Worm (Caenorhabditis elegans) whole organism, dauer: ENCODE results near the gene mex-5.

Experiments
- unc-62 ChIP-seq: sonication (generic microtip); optimal IDR thresholded peaks from 2 replicates; lab custom pipeline; 2017; ENCODE audit warnings: missing biosample characterization, missing genetic modification reagents, missing genetic modification characterization

mex-5 gene

DNA sequence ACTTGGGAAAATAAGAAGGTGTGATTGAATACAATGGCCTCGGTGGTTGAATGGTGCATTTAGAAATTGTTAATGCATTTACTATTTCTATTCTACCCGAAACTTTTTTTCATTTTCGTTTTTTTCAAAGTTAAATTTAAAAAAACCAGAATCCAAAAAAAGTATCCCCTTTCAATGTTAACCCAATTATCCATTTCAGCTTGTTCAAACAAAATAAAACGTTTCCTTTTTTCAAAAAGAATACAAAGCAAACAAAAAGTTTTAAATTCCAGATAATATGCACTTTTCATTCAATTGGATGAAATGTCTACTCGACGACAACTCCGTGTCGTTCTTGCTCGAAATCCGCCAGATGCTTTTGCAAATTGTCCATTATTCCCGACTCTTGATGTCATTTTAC, 11.0 kb upstream of the mex-5 start, which contains the start of gene W02A2.5:
Gene W02A2.5, plus strand, starts transcription at position 301 of the 400 bp plus-strand sequence.
- TF ChIP-seq unc-62 (GFP tag; lab: Kevin White, UChicago), result no peak

DNA sequence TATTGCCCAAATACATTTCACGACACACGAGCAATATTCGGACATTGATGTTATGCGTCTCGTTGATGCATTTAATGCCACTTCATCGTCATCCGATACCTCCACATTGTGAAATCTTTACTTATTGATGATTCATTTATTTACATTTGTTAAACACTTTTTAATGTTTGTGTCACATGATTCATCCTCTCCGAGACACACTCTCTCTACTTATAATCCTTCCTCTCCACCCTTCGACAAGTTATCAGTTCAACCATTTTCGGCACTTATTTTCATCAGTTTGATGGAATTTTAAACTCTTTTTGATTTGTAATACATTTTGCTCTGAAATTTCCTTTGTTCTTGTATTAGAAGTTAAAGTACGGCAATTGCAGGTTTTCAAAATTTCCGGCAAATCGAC, 7.4 kb upstream of the mex-5 start:
- TF ChIP-seq unc-62 (GFP tag; lab: Kevin White, UChicago), result no peak

DNA sequence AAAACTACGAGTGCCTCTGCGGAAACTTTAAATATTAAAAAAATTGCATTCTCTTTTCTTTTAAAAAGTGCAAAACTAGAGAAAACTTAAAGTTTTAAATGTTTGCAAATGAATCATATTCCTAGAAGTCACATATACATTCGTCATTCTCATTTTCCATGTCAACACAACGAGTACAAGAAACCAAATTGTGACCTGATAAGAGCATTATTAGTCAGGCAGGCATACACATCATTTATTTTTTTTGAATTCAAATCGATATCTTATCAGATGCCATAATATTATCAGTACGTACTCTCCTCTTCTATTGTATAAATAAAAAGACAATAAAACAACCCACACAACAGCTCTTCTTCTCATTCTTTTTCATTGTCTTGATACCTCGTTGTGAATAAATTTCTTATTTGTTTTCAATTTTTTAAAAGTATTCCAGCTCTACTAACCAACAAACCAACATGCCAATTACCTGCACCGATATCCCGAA, 6.2 kb upstream of the mex-5 start, which contains the start of gene W02A2.9:
Gene W02A2.9, plus strand, starts transcription at position 434 of the 484 bp plus-strand sequence.
- TF ChIP-seq unc-62 (GFP tag; lab: Kevin White, UChicago), result no peak

DNA sequence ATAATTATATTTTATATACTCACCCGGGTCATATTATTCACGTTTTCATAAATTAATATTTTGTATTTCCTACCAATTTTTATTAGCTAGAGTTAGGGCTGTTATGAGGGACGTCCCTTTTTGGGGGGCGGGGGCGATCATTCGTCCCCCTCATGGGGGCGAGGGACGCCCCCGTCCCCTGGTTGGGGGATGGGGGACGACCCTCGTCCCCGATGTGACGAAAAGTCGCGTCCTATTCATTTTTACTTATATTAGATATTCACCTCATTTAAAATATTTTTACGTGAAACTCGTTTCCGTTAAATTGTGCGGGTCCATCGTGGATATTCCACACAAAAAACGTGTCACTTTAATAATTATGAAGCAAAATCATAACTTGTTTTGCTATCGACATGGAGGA, 4.9 kb upstream of the mex-5 start, which contains the start of gene W02A2.12:
Gene W02A2.12, minus strand, starts transcription at position 240 of the 400 bp plus-strand sequence.
- TF ChIP-seq unc-62 (GFP tag; lab: Kevin White, UChicago), result no peak

DNA sequence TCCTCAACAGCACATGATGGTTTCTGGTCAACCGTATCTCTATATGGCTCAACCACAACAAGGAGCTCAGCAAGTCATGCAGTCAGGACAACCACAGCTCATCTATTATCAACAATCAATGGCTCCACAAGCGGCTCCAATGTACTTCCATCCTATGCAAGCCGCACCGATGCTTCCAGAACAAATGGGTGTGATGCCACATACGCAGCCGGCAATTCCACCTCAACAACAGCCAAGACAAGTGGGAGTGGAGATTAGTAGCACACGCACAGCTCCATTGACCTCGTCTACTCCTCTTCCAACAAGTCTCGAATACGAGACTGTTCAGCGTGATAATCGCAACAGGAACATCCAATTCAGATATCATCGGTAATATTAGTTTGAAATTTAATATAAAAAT, 521 bp downstream of the mex-5 start:
- no peak for TF ChIP-seq unc-62 (GFP tag; lab: Kevin White, UChicago)

DNA sequence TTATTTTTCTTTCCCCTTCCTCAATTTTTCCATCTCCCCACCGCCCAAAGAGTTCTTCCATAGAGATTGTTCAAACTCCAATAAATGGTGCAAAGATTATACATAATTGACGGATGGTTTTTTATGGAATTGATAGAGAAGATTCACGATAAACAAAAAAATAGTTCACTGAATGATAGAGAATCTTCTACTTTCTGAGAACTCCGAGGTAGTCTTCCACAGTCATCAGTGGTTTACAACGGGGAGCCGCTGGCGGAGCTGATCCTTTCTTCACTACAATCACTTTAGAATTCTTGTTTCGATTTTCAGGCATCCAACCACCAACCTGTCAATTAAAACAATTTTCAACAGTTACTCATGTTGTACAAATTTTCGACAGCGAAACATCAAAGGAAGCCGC, 2.5 kb downstream of the mex-5 start:
- TF ChIP-seq unc-62 (GFP tag; lab: Kevin White, UChicago), result no peak

DNA sequence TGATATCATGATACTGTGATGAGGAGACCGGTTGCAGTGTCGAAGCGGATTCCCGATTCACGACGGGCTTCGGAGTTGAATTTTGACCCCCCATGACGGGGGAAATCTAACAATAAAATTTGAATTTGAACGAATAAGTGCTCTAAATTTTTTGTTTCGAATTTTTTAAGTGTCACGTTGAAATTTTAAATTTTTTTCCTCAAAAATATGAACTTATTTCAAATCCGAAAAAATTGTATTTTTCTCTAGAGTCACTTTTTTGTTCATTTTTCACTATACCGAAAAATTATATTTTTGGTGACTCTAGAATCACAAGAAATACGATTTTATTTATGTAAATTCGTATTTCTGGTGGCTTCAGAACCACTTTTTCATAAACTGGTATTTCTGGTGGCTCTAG, 5.0 kb downstream of the mex-5 start, which contains the start of gene W02A2.8:
Gene W02A2.8, minus strand, starts transcription at position 101 of the 400 bp plus-strand sequence.
- TF ChIP-seq unc-62 (GFP tag; lab: Kevin White, UChicago), result no peak

DNA sequence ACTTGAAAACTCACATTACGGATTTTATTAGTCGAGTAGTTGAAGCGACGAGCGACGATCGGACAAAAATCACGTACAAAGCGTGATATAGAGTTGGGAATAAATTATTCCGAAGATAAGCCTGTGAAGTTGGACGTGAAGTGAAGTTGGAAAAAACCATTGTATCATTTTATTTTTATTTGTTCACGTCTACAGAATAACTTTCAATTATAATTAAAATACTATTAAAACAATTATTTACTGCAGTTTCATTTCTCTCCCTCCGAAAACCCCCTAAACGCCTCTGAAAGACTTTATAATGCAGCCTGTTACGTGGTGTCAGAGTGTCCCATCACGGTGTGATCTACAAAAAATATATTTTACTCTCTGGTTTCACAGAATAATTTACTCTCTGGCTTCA, 6.6 kb downstream of the mex-5 start, which contains the start of gene Y62E10A.3:
Gene Y62E10A.3, minus strand, starts transcription at position 101 of the 400 bp plus-strand sequence.
- TF ChIP-seq unc-62 (GFP tag; lab: Kevin White, UChicago), result no peak

DNA sequence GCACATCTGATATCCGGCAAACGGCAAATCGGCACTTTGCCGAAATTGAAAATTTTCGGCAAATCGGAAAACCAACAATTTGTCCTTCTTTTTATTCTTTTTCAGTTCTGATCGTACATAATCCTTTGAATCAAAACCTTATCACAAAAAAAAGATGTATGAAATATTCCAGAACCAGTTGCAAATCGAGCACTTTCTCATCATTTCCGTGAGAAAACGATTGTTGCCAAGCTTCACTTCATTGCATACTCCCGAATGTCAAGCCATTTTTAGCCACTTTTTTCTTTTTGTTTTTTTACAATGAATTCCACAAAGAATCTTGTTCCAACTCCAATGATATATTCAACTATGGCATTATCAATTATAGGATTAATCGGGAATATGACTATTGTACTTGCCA, 11.3 kb downstream of the mex-5 start, which contains the start of gene srsx-25:
Gene srsx-25, plus strand, starts transcription at position 301 of the 400 bp plus-strand sequence.
- no peak for TF ChIP-seq unc-62 (GFP tag; lab: Kevin White, UChicago)

DNA sequence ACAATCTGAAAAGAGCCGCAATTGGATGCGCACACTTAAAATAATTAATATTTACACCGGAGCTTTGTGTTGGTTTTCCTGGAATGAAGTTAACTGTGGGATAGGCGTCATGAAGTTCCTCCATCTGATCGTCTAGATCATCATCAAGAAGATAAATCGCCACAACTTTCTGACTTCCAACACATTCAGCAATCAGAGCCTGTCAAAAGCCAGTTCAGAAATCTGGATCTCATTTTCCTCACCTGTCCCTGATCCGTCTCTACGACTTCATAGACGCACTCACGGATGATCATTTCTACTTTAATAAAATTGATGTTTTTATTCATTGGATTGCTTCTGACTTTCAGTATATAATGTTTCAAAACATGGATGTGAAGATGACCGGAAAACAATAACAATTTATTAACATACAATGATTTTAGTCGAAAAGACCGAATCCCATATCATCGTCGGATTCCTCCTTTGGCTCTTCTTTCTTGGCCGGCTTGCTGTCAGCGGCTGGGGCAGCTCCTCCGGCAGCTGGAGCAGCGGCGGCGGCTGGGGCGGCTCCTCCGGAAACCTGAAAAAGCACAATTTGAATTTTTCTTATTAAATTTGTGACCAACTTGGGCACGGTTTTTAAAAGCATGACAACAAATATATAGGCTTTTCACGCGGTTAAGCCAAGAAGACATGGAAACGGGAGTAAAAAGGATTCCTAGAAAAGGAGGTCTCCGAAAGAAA, 15.8 kb downstream of the mex-5 start, which contains the start of gene agt-1:
Gene agt-1, minus strand, starts transcription at position 293 of the 723 bp plus-strand sequence.
- no peak for TF ChIP-seq unc-62 (GFP tag; lab: Kevin White, UChicago)

DNA sequence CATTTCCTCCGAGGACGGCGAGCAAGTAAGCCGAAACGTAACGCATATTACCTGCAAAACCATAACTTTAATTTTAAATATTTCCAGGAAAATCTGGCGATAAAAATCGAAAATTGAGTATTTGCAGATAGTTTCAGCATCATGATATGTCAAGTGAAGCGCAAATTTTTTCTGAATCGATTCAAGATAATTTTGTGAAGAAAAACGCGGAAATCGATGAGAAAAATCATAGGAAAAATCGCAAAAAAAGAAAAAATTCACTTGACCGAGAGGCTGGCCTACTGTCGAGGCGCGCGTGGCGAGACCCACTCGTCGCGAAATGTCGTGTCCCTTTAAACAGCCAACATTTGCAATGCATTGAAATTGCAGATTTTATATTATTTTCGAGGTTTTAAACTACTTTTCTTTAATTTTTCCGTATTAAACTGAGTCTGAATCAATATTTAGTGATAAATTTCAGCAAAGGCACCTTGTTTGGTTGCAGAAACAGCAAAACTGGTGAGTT, 16.8 kb downstream of the mex-5 start, which contains the start of the genes rla-2, popl-7 and Y62E10A.24:
Gene rla-2, minus strand, starts transcription at position 51 of the 505 bp plus-strand sequence.
Gene popl-7, plus strand, starts transcription at position 455 of the 505 bp plus-strand sequence.
Gene Y62E10A.24, plus strand, starts transcription at position 476 of the 505 bp plus-strand sequence.
- no peak for TF ChIP-seq unc-62 (GFP tag; lab: Kevin White, UChicago)

DNA sequence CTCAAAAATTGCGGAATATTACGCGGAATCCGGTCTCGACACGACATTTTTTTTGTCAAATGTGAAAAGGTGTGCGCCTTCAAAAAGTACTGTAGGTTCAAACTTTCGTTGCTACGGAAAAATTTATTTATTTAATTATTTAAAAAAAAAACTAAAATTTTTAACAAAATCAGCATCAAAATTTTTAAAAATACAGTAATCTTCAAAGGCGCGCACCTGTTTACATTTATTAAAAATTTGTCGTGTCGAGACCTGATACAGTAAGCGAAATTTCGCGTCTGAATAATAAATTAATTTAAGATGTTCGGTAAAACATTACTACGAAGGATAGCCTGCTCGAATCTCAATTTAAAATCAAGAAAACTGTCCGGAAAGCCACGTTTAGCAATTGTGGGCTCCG, 18.2 kb downstream of the mex-5 start, which contains the start of gene Y62E10A.6:
Gene Y62E10A.6, plus strand, starts transcription at position 301 of the 400 bp plus-strand sequence.
- no peak for TF ChIP-seq unc-62 (GFP tag; lab: Kevin White, UChicago)

DNA sequence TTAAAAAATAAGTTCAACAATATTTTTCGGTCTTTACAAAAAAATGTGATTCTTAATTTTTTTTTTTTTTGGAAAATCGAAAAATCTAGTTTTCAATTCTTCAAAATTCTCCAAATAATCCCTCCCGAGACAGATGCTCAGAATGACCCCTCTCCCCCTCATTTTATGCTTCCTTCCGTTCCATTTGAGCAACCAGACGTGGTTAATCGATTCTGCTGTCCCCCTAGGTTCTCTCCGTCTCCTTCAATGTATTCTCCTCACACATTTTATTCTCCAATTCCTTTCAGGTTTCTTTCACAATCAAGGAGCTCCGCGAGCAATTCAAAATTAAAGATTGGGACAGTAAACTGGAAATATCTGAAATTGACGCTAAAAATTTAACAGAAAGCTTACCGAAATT, 21.4 kb downstream of the mex-5 start:
- no peak for TF ChIP-seq unc-62 (GFP tag; lab: Kevin White, UChicago)

DNA sequence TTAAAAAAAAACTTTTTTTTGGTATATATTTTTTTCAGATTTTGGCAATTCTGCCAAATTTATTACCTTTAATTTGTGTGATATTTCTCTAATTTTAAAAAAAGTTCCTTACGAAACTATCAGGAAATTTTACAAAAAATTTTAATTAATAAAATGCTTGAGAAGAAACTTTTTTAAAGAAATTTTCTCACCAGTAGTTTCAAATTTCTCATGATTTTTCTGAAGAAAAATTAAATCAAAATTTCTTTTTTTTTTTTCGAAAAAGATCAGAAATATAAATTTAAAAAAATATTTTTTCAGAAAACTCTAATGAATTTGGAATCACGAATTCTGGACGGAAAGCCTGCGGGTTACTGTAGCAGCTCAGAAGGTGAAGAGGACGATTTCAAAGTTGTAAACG, 24.2 kb downstream of the mex-5 start, which contains the start of gene mau-8:
Gene mau-8, plus strand, starts transcription at position 301 of the 400 bp plus-strand sequence.
- no peak for TF ChIP-seq unc-62 (GFP tag; lab: Kevin White, UChicago)

DNA sequence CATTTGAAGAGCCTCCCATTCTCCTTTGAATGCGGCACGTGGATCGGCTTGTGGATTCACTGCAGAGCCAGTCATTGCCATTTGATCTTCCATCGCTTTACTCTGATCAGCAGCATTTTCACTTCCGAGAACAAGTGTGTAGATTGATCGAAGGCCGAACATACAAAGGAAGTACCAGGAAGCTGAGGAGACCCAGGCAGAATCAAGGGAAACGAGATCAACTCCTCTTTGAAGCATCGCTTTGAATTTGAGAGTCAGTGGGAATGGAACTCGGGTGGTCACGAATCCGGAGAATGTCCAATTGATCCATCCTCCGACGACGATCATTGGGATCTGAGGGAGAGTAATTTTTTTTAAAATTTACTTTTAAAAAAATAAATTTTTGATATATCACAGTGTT, 27.0 kb downstream of the mex-5 start:
- no peak for TF ChIP-seq unc-62 (GFP tag; lab: Kevin White, UChicago)

DNA sequence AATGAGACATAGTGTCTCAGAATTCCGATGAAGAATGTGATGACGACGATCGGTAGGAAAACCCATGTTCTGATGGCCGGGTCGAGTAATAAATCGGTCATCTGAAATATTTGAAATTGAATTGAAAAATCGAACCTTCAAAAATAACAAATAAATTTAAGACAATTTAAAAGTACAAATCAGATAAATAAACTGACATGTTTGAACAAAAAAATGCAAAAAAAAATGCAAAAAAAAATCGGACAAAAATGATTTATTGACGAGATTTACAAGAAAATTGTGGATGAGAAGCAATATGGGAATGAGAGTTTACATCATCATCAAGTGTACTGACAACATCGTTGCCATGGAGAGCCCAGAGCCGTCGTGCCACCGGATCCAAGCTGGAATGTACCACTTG, 28.3 kb downstream of the mex-5 start, which contains the start of gene emc-3:
Gene emc-3, minus strand, starts transcription at position 101 of the 400 bp plus-strand sequence.
- TF ChIP-seq unc-62 (GFP tag; lab: Kevin White, UChicago), result no peak
